Fruit fly (Drosophila melanogaster): ENCODE data around the gene Daxx.

Gene Daxx

DNA sequence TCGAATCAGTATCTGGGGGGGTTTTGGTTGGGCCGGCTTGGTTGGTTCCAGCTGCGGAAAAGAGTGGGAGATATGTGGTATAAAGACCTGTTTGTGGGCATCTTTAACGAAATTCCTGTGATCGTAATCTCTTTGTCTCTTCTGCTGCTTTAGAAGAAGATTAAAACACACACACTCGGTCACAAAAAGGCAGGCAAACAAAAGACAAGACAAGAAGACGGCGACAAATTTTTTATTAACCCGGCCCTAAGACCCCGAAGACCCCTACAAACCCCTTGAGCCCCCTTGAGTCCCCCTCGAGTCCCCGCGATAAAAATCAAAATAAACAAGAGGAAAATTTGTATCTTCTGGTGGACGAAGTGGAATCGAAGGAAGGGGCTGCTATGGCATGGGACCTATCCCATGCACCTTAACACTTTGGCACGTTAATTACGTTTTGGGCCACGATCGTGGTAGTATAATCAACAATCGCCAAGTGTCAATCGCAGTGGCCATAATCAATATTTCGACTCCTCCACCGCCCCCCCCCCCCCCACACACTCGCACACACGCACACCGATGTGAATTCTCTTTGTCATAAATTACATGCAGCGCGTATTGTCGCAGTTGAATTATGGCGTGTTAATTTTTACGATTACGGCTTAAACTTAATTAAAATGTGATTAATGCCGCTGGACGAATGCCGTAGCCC is 53.5 kb downstream of the Daxx start (continued):
- TF ChIP-seq Scr (GFP tag; IDR thresholded peaks at IDR 0.05; ENCODE audit: partially characterized antibody) (no peak), MESR4 (GFP tag; optimal IDR thresholded peaks at IDR 0.05) (no peak), Hr78 (GFP tag; optimal IDR thresholded peaks at IDR 0.05) (peak in 1 of 2 experiments; percentile 23), tgo (GFP tag; IDR thresholded peaks at IDR 0.05) (no peak), pros (GFP tag; optimal IDR thresholded peaks at IDR 0.05) (peak; percentile 94), CTCF (GFP tag; optimal IDR thresholded peaks at IDR 0.05) (no peak), stc (GFP tag; IDR thresholded peaks at IDR 0.05) (no peak), cg (GFP tag; optimal IDR thresholded peaks at IDR 0.05) (peak; percentile 39), CG1647 (GFP tag; optimal IDR thresholded peaks at IDR 0.05) (no peak), dmrt11E (tag; optimal IDR thresholded peaks at IDR 0.05) (no peak), crol (GFP tag; IDR thresholded peaks at IDR 0.05) (peak; percentile 84), Fer2 (tag; optimal IDR thresholded peaks at IDR 0.05) (no peak), ranshi (GFP tag; IDR thresholded peaks at IDR 0.05) (no peak), ash1 (GFP tag; optimal IDR thresholded peaks at IDR 0.05) (no peak), CG10274 (GFP tag; optimal IDR thresholded peaks at IDR 0.05) (no peak), CG32532 (GFP tag; IDR thresholded peaks at IDR 0.05) (no peak), CG16779 (GFP tag; IDR thresholded peaks at IDR 0.05) (no peak), Hr51 (GFP tag; optimal IDR thresholded peaks at IDR 0.05) (no peak), MBD-R2 (GFP tag; IDR thresholded peaks at IDR 0.05) (no peak), NK7.1 (GFP tag; optimal IDR thresholded peaks at IDR 0.05) (no peak), hbn (GFP tag; IDR thresholded peaks at IDR 0.05; ENCODE audit: partially characterized antibody) (no peak), HmgD (GFP tag; optimal IDR thresholded peaks at IDR 0.05) (no peak)

DNA sequence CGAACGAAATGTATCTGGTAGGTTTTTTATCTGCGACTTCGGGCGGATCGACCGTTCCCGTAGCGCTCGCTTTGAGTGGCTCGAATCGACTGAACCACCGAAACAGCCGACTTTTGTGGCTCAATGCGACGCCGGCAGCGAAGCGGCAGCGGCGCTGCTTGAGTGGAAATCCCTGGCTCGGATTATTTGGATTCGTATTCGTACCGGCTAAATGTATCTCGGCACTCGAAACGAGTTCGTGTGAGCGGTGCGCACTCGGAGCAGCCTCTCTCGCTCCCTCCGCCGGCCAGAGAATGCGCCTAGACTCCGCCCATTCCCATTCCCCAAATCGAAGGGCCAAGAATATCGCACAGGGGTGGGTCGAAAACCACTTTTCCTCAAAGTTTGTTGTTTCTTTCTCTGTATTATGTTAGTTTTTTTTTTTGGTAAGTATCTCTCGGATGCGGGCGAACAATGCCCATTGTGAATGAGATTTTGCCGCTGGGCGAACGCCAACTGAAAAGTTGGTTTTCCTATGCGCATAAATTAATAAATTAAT is 55.4 kb downstream of the Daxx start:
- TF ChIP-seq pb (GFP tag; optimal IDR thresholded peaks at IDR 0.05) (no peak), Atf-2 (GFP tag; optimal IDR thresholded peaks at IDR 0.05) (no peak), Bdp1 (GFP tag; optimal IDR thresholded peaks at IDR 0.05) (no peak), hbn (GFP tag; IDR thresholded peaks at IDR 0.05; ENCODE audit: partially characterized antibody) (no peak), CG2199 (GFP tag; IDR thresholded peaks at IDR 0.05) (no peak; the same call in 2 of the 3 replicates), CG18619 (GFP tag; optimal IDR thresholded peaks at IDR 0.05) (no peak), MTF-1 (GFP tag; optimal IDR thresholded peaks at IDR 0.05; ENCODE audit: borderline replicate concordance) (no peak), Ets65A (GFP tag) (no peak), CG16863 (GFP tag; optimal IDR thresholded peaks at IDR 0.05) (no peak), Eip74EF (GFP tag; optimal IDR thresholded peaks at IDR 0.05) (no peak), tx (GFP tag; optimal IDR thresholded peaks at IDR 0.05) (no peak), unpg (GFP tag; optimal IDR thresholded peaks at IDR 0.05) (no peak), nmo (GFP tag; optimal IDR thresholded peaks at IDR 0.05) (no peak), NFAT (GFP tag; IDR thresholded peaks at IDR 0.05) (no peak), Adf1 (GFP tag; IDR thresholded peaks at IDR 0.05) (peak; percentile 94), Jarid2 (GFP tag; optimal IDR thresholded peaks at IDR 0.05) (peak; percentile 89), bsh (GFP tag; optimal IDR thresholded peaks at IDR 0.05) (no peak), CG9215 (GFP tag; IDR thresholded peaks at IDR 0.05) (no peak), CG13775 (GFP tag; optimal IDR thresholded peaks at IDR 0.05) (no peak), pan (optimal IDR thresholded peaks at IDR 0.05) (no peak), pan (GFP tag; optimal IDR thresholded peaks at IDR 0.05 in 1 of 2, IDR thresholded peaks at IDR 0.05 in 1 of 2) (no peak), CG32767 (GFP tag; IDR thresholded peaks at IDR 0.05) (0 out of 2 replicates have a peak, but pooled peaks have one; percentile 31), CG5180 (GFP tag; optimal IDR thresholded peaks at IDR 0.05) (no peak), CG18262 (tag; optimal IDR thresholded peaks at IDR 0.05) (no peak), CG14860 (GFP tag; IDR thresholded peaks at IDR 0.05; ENCODE audit: partially characterized antibody) (no peak), CG17361 (GFP tag; IDR thresholded peaks at IDR 0.05) (no peak), CG8359 (GFP tag; optimal IDR thresholded peaks at IDR 0.05; ENCODE audit: borderline replicate concordance) (no peak), CG12942 (GFP tag; optimal IDR thresholded peaks at IDR 0.05) (no peak), Atf3 (GFP tag; optimal IDR thresholded peaks at IDR 0.05) (no peak)

Data from whole organism, embryonic.